Worm (Caenorhabditis elegans): Measurements from ENCODE around the gene galt-1.

- no peak for TF ChIP-seq med-1 (GFP tag; optimal IDR thresholded peaks at IDR 0.05; ENCODE audit: insufficient read depth)
- no peak for TF ChIP-seq T22C8.4 (GFP tag; IDR thresholded peaks at IDR 0.05)
- TF ChIP-seq ztf-23 (GFP tag; IDR thresholded peaks at IDR 0.05) = no peak
- TF ChIP-seq ztf-29 (GFP tag; IDR thresholded peaks at IDR 0.05) = no peak
- TF ChIP-seq flt-1 (GFP tag; IDR thresholded peaks at IDR 0.05) = no peak
Observed at ce11 chrV:5922236-5922635, 8.5 kb upstream of the galt-1 start, which contains the start of gene srsx-18.
